Worm (Caenorhabditis elegans) whole organism, midembryonic: Measurements from ENCODE around the gene mai-1.
A peak's percentile ranks its signal among the peaks of the same experiment; 100 is the strongest.

ENCODE experiments used
- T22C8.4 ChIP-seq: fragments of 200-800 bp; sonication (Bioruptor generic); IDR thresholded peaks from 2 replicates; pipeline ENCODE4 v1.3.6; 2022; ENCODE audit warnings: missing genetic modification characterization, missing compliant biosample characterization
- cog-1 ChIP-seq: sonication (generic microtip); optimal IDR thresholded peaks from 2 replicates; lab custom pipeline; 2016; ENCODE audit warnings: missing genetic modification characterization, missing compliant biosample characterization
- flt-1 ChIP-seq: fragments of 200-800 bp; sonication (Bioruptor generic); IDR thresholded peaks from 2 replicates; pipeline ENCODE4 v1.3.6; 2022; ENCODE audit warnings: missing genetic modification characterization, missing compliant biosample characterization
- klf-2 ChIP-seq: fragments of 200-800 bp; sonication (Bioruptor generic); conservative IDR thresholded peaks from 2 replicates; pipeline ENCODE4 v1.3.6; 2022; ENCODE audit warnings: missing genetic modification reagents, missing genetic modification characterization, missing compliant biosample characterization
- med-1 ChIP-seq: sonication (generic microtip); optimal IDR thresholded peaks from 2 replicates; lab custom pipeline; 2017; ENCODE audit warnings: missing genetic modification characterization, mild to moderate bottlenecking, missing compliant biosample characterization, antibody characterized with exemption, missing genetic modification reagents; ENCODE audit not compliant: insufficient read depth
- ref-1 ChIP-seq: fragments of 200-800 bp; sonication (Bioruptor generic); conservative IDR thresholded peaks from 2 replicates; pipeline ENCODE4 v1.3.6; 2022; ENCODE audit warnings: missing genetic modification reagents, missing genetic modification characterization, missing compliant biosample characterization
- tab-1 ChIP-seq: fragments of 200-800 bp; sonication (Bioruptor generic); IDR thresholded peaks from 2 replicates; pipeline ENCODE4 v1.3.6; 2022; ENCODE audit warnings: missing genetic modification characterization, missing compliant biosample characterization
- ztf-23 ChIP-seq: fragments of 200-800 bp; sonication (Bioruptor generic); IDR thresholded peaks from 2 replicates; pipeline ENCODE4 v1.3.6; 2022; ENCODE audit warnings: missing genetic modification reagents, missing genetic modification characterization, missing compliant biosample characterization
- ztf-29 ChIP-seq: fragments of 200-800 bp; sonication (Bioruptor generic); IDR thresholded peaks from 2 replicates; pipeline ENCODE4 v1.3.6; 2022; ENCODE audit warnings: missing genetic modification reagents, missing genetic modification characterization, missing compliant biosample characterization

mai-1 gene

DNA sequence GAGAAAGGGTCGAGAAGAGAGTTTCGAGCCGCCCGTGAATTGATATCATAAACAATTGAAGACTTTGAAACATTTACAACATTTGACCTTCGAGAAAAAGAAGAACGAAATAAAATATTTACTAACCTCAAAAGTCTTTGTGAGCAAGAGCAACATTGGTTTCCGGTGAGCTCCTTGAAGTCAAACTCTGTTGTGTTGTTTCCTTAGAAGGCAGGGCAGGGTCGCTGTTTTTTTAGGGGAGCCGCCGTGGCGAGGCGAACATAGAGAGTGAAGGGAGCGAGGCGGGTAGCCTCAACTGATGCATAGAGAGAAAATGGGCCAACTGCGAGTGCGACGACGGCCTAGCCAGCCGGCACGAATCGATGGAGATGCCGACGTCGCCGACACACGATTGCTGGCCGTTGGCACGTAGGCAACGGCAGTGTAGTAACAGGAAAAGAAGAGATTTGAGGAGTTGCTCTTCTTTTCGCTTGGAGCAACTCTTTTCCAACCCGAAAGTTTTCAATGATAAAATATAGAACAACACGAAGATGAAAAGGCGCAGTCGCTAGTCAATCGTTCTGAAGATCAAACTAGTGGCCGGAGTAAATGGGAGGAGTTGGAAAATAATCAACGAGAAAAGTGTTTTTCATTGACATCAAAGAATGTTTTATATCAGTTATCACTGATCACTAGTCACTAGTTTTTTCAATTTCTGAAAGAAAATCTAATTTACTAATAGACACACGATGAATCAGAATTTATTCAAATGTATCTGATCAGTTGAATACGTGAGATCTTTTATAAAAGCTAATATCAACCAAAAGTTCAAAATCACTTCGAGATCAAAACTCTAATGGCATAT lies at the start of gene mai-1:
Gene mai-1 (minus strand): TSS at position 557 of the 844 bp plus-strand sequence.
- TF ChIP-seq ref-1 (GFP tag; lab: Robert Waterston, UW) (no peak), med-1 (GFP tag; lab: Kevin White, UChicago) (no peak), ztf-29 (no peak), cog-1 (tag; lab: Kevin White, UChicago) (no peak), flt-1 (no peak), T22C8.4 (GFP tag; lab: Robert Waterston, UW) (no peak), klf-2 (no peak), ztf-23 (GFP tag; lab: Robert Waterston, UW) (no peak), tab-1 (GFP tag; lab: Robert Waterston, UW) (no peak)

DNA sequence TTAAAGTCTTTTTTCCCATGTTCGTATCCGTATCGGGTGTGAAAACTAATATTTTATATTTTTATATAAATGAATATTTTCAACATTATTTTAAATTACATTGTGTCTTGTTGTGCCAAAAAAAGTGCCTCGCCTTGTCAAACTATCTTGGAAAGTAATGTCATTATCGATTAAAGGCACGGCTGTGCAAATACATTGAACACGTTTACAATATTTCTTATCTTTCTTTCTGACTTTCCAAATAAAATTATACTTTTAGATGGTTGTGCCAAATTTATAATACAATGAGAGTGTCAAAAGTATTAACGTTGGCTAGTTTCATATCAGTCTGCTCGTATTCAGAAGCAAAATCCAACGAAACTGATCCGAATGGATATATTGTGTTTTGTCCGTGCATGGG lies 49.2 kb upstream of the mai-1 start, which contains the start of gene pfut-1:
Gene pfut-1 (plus strand): TSS at position 258 of the 400 bp plus-strand sequence.
- no peak for TF ChIP-seq flt-1
- no peak for TF ChIP-seq klf-2

DNA sequence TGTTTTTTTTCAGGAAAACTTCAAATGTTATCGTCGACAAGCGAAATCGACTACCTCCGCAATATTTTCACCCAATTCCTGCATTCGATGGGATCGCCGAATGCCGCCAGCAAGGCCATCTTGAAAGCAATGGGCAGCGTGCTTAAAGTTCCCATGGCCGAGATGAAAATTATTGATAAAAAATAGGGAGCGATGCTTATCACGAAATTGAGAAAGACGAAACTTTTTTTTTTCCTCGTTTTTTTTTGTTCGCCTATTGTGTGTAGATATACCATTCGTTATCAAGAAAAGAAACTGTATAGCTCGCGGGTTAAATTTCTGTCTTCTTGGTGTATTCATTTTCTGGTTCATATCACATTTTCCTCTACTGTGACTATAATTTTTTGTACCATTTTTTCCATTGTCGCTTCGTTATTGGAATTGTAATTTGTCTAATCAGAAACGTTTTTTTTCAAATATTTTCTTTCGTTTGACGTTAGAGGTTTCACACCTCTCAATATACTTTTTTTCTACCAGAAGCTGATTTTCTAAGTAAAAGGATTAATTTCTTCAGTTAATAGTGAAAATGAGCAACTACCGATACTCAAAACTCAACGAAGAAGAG lies 47.7 kb upstream of the mai-1 start, which contains the start of gene syx-6:
Gene syx-6 (plus strand): TSS at position 554 of the 604 bp plus-strand sequence.
- TF ChIP-seq cog-1 (tag; lab: Kevin White, UChicago) (no peak), ztf-29 (no peak), ref-1 (GFP tag; lab: Robert Waterston, UW) (no peak), ztf-23 (GFP tag; lab: Robert Waterston, UW) (no peak), med-1 (GFP tag; lab: Kevin White, UChicago) (no peak), T22C8.4 (GFP tag; lab: Robert Waterston, UW) (no peak), klf-2 (no peak)

DNA sequence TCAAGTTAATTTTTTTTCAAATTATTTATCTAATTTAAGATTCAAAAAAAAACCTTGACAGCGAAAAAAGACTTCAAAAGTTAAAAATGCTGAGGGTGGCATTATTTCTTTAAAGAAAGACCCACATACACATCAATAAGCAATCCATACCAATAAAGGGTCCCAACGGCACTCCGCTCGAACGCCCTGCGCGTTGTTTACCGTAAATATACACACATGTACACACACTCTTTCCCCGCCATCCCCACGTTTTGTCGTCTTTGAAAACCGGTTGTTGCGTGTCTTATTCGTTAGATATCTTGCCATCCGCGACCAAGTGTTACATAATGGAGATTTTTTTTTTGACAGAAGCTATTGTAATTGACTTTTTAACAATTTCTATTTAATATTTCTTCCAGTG lies 43.2 kb upstream of the mai-1 start, which contains the start of gene gcc-1:
Gene gcc-1 (plus strand): TSS at position 399 of the 400 bp plus-strand sequence.
- TF ChIP-seq med-1 (GFP tag; lab: Kevin White, UChicago) (no peak), cog-1 (tag; lab: Kevin White, UChicago) (peak; percentile 24), flt-1 (no peak), ztf-23 (GFP tag; lab: Robert Waterston, UW) (no peak), T22C8.4 (GFP tag; lab: Robert Waterston, UW) (0 out of 2 replicates have a peak, but pooled peaks have one; percentile 27), ztf-29 (no peak), ref-1 (GFP tag; lab: Robert Waterston, UW) (no peak), klf-2 (no peak), tab-1 (GFP tag; lab: Robert Waterston, UW) (no peak)

DNA sequence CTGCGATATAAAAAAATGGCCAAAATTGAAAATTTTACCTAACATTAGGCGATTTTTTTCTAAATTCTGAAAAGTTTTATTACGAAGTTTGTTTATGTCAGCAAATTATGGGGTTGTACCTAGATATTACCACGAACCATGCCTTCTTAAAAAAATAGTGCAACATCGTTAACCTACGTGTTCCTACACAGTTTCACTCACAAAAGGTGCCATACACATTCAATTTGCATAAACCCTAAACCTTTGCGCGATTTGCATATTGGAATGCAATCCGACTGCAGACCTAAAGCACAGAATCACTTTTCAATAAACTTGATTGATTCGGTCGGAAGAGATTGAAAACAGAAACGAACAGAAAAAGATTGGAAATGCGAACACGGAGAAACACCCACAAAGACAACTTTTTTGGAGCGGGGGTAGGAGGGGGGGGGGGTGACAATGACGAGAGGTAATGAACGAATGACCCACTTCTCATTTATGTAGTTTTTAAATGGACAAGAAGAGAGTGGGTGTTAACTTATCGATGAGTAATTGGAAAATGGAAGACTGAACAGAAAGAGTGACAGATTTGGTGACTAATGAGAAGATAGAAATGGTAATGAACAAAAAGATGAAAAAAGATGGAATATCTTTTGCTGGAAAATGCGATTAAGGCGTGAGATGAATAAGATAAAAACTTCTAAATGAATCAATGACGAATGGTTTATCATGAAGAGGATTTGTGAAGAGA lies 39.8 kb upstream of the mai-1 start:
- TF ChIP-seq ztf-23 (GFP tag; lab: Robert Waterston, UW) (no peak), ztf-29 (no peak), klf-2 (no peak), ref-1 (GFP tag; lab: Robert Waterston, UW) (no peak), flt-1 (no peak), tab-1 (GFP tag; lab: Robert Waterston, UW) (no peak), cog-1 (tag; lab: Kevin White, UChicago) (no peak), T22C8.4 (GFP tag; lab: Robert Waterston, UW) (no peak), med-1 (GFP tag; lab: Kevin White, UChicago) (no peak)

DNA sequence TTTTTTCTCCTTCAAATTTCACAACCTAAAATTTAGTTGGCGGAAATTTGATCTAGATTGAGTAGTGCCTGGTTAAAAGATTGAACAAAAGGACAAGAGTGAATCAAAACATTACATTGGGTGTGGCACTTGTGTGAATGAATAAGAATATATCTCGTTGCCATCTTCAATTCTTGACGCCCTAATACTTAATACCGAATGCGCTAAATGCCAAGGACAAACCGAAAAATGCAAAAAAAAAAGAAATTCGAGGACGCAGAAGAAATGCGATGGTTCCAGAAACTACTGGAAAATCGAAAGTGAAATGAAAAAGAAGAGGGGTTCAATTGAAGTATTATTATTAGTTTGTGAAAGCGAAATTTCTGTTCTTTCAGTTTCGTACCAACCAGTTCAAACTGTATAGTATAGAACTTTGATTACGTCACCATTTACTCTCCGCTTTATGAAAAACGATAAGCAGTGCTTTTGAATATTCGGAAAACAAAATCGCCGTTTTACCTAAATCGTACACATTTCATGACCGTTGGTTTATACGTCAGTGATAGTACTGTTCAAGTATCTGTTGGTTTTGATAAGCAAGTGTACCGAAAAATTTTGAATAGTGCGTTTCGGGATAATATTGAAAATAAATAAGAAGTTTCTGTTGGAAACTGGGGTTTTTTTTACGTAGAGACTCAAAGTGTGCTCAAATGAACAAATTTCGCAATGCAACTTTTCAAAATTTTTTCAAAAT lies 38.9 kb upstream of the mai-1 start:
- TF ChIP-seq flt-1, result no peak

DNA sequence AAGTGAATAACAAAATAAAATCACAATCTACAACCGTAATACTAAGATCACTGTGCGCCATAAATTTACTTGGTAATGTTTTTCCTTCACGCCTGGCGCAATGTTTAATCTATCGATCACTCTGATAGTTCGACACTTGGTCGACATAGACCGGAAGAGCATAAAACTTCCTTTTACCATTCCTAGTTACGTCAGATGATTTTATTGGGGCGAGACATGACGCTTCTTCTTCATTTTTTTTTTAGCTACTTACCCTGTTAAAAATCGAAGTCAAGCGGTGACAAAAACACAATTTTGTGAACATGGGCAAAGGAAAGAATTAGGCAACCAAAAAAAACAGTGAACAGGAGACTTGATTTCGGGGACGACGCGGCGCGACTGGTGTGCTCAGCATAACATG lies 38.2 kb upstream of the mai-1 start:
- TF ChIP-seq cog-1 (tag; lab: Kevin White, UChicago) (no peak), T22C8.4 (GFP tag; lab: Robert Waterston, UW) (no peak), ztf-29 (no peak), tab-1 (GFP tag; lab: Robert Waterston, UW) (no peak), flt-1 (no peak), ref-1 (GFP tag; lab: Robert Waterston, UW) (no peak), ztf-23 (GFP tag; lab: Robert Waterston, UW) (no peak), klf-2 (no peak), med-1 (GFP tag; lab: Kevin White, UChicago) (no peak)

DNA sequence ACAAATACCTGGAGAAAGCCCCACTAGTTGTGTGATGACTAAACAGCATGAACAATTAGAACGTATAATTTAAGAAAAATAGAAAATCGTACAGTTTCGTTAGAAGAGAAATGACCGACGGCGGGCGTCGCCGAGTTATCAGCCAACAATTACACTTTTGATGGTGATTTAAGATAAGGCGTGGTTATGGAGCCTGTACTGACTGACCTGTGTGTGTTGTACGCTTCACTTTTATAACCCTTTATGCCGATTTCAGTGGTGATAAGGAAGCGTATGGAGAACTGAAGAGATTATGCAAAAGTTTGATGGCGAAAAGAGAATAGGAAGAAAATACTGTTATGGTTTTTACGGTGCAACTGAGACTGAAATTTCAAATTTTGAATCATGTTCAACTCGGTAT lies 36.7 kb upstream of the mai-1 start:
- TF ChIP-seq tab-1 (GFP tag; lab: Robert Waterston, UW) (no peak), flt-1 (no peak), cog-1 (tag; lab: Kevin White, UChicago) (no peak), klf-2 (no peak), med-1 (GFP tag; lab: Kevin White, UChicago) (no peak), ztf-23 (GFP tag; lab: Robert Waterston, UW) (no peak), T22C8.4 (GFP tag; lab: Robert Waterston, UW) (no peak), ztf-29 (no peak), ref-1 (GFP tag; lab: Robert Waterston, UW) (no peak)

DNA sequence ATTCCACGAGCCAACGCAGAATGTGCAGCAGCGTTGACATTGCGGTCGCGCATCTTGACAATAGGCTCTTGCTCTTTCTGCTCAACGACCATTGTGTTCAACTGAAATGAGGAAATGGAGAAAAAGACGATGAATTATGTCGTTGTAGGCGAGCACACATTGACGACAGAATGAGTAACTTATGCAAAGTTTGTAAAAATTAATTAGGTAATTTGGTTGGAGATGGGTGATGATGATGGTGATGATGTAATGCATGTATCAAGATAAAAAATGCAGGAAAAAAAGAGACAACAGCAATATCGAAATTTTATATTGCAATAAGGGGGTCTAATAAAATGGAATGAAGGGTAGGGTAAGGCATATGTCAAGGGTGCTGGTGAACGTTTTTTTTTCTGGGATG lies 36.0 kb upstream of the mai-1 start, which contains the start of gene bbln-1:
Gene bbln-1 (minus strand): TSS at position 101 of the 400 bp plus-strand sequence.
- TF ChIP-seq klf-2 (no peak), T22C8.4 (GFP tag; lab: Robert Waterston, UW) (no peak), tab-1 (GFP tag; lab: Robert Waterston, UW) (no peak), med-1 (GFP tag; lab: Kevin White, UChicago) (no peak), ztf-23 (GFP tag; lab: Robert Waterston, UW) (no peak), ref-1 (GFP tag; lab: Robert Waterston, UW) (no peak), cog-1 (tag; lab: Kevin White, UChicago) (no peak), ztf-29 (no peak), flt-1 (no peak)
